Worm (Caenorhabditis elegans) whole organism, early embryonic: ENCODE measurements around the gene pap-2.

Source experiments
- B0310.2 ChIP-seq: sonication (generic microtip); optimal IDR thresholded peaks from 2 replicates; lab custom pipeline; 2016; ENCODE audit warnings: mild to moderate bottlenecking, missing genetic modification characterization, missing compliant biosample characterization
- F13C5.2 ChIP-seq: sonication (generic microtip); optimal IDR thresholded peaks from 2 replicates; lab custom pipeline; 2017; ENCODE audit warnings: mild to moderate bottlenecking, missing genetic modification characterization, inconsistent platforms, missing compliant biosample characterization
- aly-1 ChIP-seq: sonication (generic microtip); optimal IDR thresholded peaks from 2 replicates; lab custom pipeline; 2016; ENCODE audit warnings: missing genetic modification characterization, missing compliant biosample characterization
- ama-1 ChIP-seq: fragments of 150-350 bp; optimal IDR thresholded peaks from 2 replicates; lab custom pipeline; 2014
- ceh-13 ChIP-seq: fragments of 200-800 bp; sonication (Bioruptor generic); optimal IDR thresholded peaks from 2 replicates; lab custom pipeline; 2018; ENCODE audit warnings: mild to moderate bottlenecking, missing genetic modification characterization, missing compliant biosample characterization
- ceh-36 ChIP-seq: sonication (generic microtip); optimal IDR thresholded peaks from 2 replicates; lab custom pipeline; 2016; ENCODE audit warnings: missing genetic modification characterization, inconsistent platforms, missing compliant biosample characterization
- ets-7 ChIP-seq: sonication (generic microtip); optimal IDR thresholded peaks from 2 replicates; lab custom pipeline; 2016; ENCODE audit warnings: missing genotype, missing genetic modification characterization, missing compliant biosample characterization
- flt-1 ChIP-seq: fragments of 200-800 bp; sonication (Bioruptor generic); IDR thresholded peaks from 2 replicates; pipeline ENCODE4 v1.3.6; 2022; ENCODE audit warnings: missing genetic modification characterization, missing compliant biosample characterization
- hmbx-1 ChIP-seq: sonication (generic microtip); optimal IDR thresholded peaks from 2 replicates; lab custom pipeline; 2016; ENCODE audit warnings: mild to moderate bottlenecking, missing genetic modification characterization, missing compliant biosample characterization
- hmg-4 ChIP-seq: fragments of 200-800 bp; sonication (Bioruptor generic); optimal IDR thresholded peaks from 2 replicates; lab custom pipeline; 2018; ENCODE audit warnings: mild to moderate bottlenecking, missing genetic modification characterization, missing compliant biosample characterization
- hnd-1 ChIP-seq: sonication (generic microtip); optimal IDR thresholded peaks from 2 replicates; lab custom pipeline; 2016; ENCODE audit warnings: missing genetic modification characterization, missing compliant biosample characterization
- pes-1 ChIP-seq: fragments of 200-800 bp; sonication (Bioruptor generic); IDR thresholded peaks from 2 replicates; pipeline ENCODE4 v1.3.6; 2022; ENCODE audit warnings: missing genetic modification reagents, missing genetic modification characterization, missing compliant biosample characterization
- scrt-1 ChIP-seq: fragments of 200-800 bp; sonication (Bioruptor generic); IDR thresholded peaks from 2 replicates; pipeline ENCODE4 v1.3.6; 2022; ENCODE audit warnings: missing genetic modification characterization, missing compliant biosample characterization
- sea-1 ChIP-seq: fragments of 200-800 bp; sonication (Bioruptor generic); conservative IDR thresholded peaks from 2 replicates; pipeline ENCODE4 v1.3.6; 2022; ENCODE audit warnings: missing genetic modification characterization, missing compliant biosample characterization
- tbx-11 ChIP-seq: fragments of 200-800 bp; sonication (Bioruptor generic); IDR thresholded peaks from 2 replicates; pipeline ENCODE4 v1.3.6; 2022; ENCODE audit warnings: missing genetic modification characterization, missing compliant biosample characterization
- tbx-37 ChIP-seq: fragments of 200-800 bp; sonication (Bioruptor generic); conservative IDR thresholded peaks from 2 replicates; pipeline ENCODE4 v1.3.6; 2022; ENCODE audit warnings: missing genetic modification reagents, missing genetic modification characterization, missing compliant biosample characterization
- tra-4 ChIP-seq: sonication (generic microtip); optimal IDR thresholded peaks from 2 replicates; lab custom pipeline; 2017; ENCODE audit warnings: missing genetic modification characterization, missing compliant biosample characterization

pap-2 gene

DNA sequence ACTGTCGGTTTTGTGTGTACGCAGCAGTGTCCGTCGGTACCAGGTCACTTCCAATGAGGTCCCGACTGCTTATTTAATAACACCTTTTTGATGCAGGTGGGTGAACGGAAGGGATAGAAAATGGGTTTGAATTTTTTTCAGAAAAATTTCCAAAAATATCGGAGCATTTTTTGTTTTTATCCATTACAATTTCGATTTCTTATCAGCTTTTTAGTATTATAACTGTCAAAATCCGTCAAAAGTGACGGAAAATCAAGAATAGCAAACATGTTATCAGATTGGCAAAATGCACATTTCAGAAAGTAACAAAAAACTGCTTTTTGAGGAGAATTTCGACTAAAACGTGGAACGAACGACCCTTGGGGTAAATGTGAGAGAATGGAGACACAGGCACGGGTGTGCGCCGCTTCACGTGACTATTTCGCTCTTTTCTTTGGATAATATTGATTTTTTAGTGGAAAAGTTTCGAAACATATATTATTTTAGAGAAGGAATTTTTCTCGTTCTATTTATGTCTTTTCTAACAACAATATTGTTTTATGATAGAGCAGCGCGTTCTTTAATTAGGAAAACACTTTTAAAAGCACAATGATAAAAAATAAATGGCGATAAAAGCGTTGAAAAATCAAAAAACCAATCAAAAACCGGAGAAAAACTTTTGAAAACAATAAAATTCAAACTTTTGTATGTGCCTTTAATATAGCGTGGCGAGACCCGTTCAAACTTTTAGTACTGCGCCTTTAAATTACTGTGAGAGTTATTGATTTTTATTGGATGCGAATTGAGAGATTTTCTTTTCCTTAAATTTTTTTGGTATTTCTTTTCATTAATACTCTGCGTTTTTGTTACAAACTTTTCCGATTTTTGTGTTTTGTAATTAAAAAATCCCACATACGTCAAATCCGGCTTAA is 38.0 kb upstream of the pap-2 start, which contains the start of gene sqv-8:
Gene sqv-8, plus strand, starts transcription at position 51 of the 911 bp plus-strand sequence.
- TF ChIP-seq hnd-1 (tag; lab: Kevin White, UChicago), result no peak
- TF ChIP-seq F13C5.2, result no peak
- TF ChIP-seq tra-4 (tag; lab: Kevin White, UChicago), result no peak
- no peak for TF ChIP-seq scrt-1 (GFP tag; lab: Robert Waterston, UW)
- no peak for TF ChIP-seq B0310.2
- TF ChIP-seq flt-1, result no peak
- no peak for TF ChIP-seq ets-7 (tag; lab: Kevin White, UChicago)
- no peak for TF ChIP-seq tbx-11 (GFP tag; lab: Robert Waterston, UW)
- no peak for TF ChIP-seq hmbx-1 (tag; lab: Kevin White, UChicago)
- no peak for TF ChIP-seq hmg-4 (GFP tag; lab: Kevin White, UChicago)
- TF ChIP-seq ceh-13 (GFP tag; lab: Kevin White, UChicago), result no peak
- TF ChIP-seq pes-1, result no peak

DNA sequence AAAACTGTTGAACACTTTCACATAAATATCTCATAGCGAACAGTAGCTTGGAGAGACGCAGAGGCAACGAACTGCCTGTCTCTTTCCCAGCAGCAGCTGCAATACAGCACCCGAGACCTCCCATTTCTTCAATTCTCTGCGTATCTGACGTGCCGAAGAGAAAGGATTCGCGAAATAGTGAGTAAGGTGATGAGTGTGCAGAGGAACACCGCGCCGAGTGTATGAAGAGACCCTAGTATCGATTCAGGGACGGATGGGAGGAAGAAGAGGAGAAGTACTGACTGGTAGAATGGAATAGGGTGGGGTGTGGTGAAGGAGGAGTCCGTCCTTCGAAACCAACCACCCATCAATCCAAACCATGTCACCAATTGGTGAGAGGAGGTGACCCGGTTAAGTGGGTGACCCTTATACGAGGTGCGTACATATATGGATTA is 36.9 kb upstream of the pap-2 start:
- TF ChIP-seq ceh-36 (tag; lab: Kevin White, UChicago) (no peak), ceh-13 (GFP tag; lab: Kevin White, UChicago) (peak; percentile 4), hmg-4 (GFP tag; lab: Kevin White, UChicago) (peak; percentile 77), B0310.2 (no peak), flt-1 (no peak), sea-1 (GFP tag; lab: Robert Waterston, UW) (0 out of 2 replicates have a peak, but pooled peaks have one; percentile 33), F13C5.2 (peak; percentile 42), ets-7 (tag; lab: Kevin White, UChicago) (peak; percentile 7)

DNA sequence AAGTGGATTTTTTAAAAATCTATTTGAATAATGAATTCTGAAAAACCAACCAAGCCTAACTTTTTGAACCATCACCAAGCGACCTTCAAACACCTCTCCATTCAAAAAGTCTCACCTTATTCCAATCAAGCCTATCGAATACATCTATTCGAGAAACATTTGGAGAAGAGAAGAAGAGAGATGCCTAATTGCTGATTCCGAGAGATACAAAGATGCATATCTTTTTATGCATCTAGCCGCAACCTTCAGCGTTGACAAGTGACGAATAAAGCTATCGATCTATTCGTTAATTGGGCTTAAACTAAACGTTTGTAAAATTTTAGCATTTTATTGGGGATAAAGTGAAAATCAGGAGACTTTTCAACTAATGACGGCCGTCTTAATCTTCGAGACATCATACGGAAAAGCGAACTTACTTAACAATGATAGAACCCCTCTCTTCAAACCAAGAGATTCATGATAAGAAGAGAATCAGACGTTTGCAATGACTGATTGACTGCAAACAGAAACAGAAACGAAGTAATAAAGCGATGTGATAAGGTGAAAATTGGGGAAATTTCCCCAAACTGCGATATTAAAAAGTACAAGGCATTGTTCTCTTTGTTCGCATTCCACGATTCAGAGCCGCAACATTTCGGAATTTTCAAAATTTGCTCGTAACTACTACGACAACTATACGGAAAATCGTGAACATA is 35.9 kb upstream of the pap-2 start:
- TF ChIP-seq hmg-4 (GFP tag; lab: Kevin White, UChicago) (no peak), tbx-37 (GFP tag; lab: Robert Waterston, UW) (no peak), ceh-36 (tag; lab: Kevin White, UChicago) (no peak), B0310.2 (no peak), F13C5.2 (no peak), ets-7 (tag; lab: Kevin White, UChicago) (no peak), sea-1 (GFP tag; lab: Robert Waterston, UW) (no peak)

DNA sequence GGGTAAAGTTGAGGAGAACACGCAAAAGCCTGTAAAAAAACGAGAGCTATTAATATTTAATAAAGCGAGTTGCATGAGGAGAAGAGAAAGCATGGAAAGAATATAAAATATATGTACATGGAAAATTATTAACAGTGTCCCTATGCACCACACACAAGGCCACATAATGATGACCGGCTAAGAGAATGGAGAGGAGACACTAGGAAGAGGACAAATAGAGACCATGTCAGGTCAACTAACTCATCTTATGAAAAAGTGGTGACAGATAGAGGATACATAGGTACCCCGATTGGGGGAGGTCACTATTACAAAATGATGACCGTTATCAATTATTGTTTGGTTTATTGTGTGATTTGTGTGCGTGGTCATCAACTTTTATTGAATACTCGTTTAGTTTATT is 35.2 kb upstream of the pap-2 start, which contains the start of gene fzr-1:
Gene fzr-1, minus strand, starts transcription at position 29 of the 400 bp plus-strand sequence.
- no peak for TF ChIP-seq hmbx-1 (tag; lab: Kevin White, UChicago)
- TF ChIP-seq flt-1, result 0 out of 2 replicates have a peak, but pooled peaks have one; percentile 16
- TF ChIP-seq tbx-37 (GFP tag; lab: Robert Waterston, UW), result 0 out of 2 replicates have a peak, but pooled peaks have one; percentile 10
- no peak for TF ChIP-seq ceh-36 (tag; lab: Kevin White, UChicago)

- TF ChIP-seq B0310.2, result no peak
- TF ChIP-seq ceh-36 (tag; lab: Kevin White, UChicago), result no peak
- TF ChIP-seq hnd-1 (tag; lab: Kevin White, UChicago), result no peak
- no peak for TF ChIP-seq hmbx-1 (tag; lab: Kevin White, UChicago)
- TF ChIP-seq ama-1 (lab: Kevin White, UChicago), result no peak
- no peak for TF ChIP-seq F13C5.2
- no peak for TF ChIP-seq ceh-13 (GFP tag; lab: Kevin White, UChicago)
- TF ChIP-seq tbx-11 (GFP tag; lab: Robert Waterston, UW), result no peak
- TF ChIP-seq scrt-1 (GFP tag; lab: Robert Waterston, UW), result no peak
- TF ChIP-seq aly-1 (tag; lab: Kevin White, UChicago), result no peak
- no peak for TF ChIP-seq tra-4 (tag; lab: Kevin White, UChicago)
These were observed 27.1 kb upstream of the pap-2 start, which contains the start of gene ZK1307.7 for ce11 chrII:9636300-9636699. TSS of gene ZK1307.7 (plus strand) at chrII:9636600.

- TF ChIP-seq hnd-1 (tag; lab: Kevin White, UChicago), result no peak
- no peak for TF ChIP-seq ama-1 (lab: Kevin White, UChicago)
- no peak for TF ChIP-seq pes-1
- TF ChIP-seq ceh-13 (GFP tag; lab: Kevin White, UChicago), result no peak
- no peak for TF ChIP-seq flt-1
- TF ChIP-seq B0310.2, result no peak
- no peak for TF ChIP-seq ets-7 (tag; lab: Kevin White, UChicago)
- no peak for TF ChIP-seq sea-1 (GFP tag; lab: Robert Waterston, UW)
- TF ChIP-seq scrt-1 (GFP tag; lab: Robert Waterston, UW), result no peak
- no peak for TF ChIP-seq tbx-11 (GFP tag; lab: Robert Waterston, UW)
- TF ChIP-seq tra-4 (tag; lab: Kevin White, UChicago), result no peak
- TF ChIP-seq hmg-4 (GFP tag; lab: Kevin White, UChicago), result no peak
- no peak for TF ChIP-seq hmbx-1 (tag; lab: Kevin White, UChicago)
- TF ChIP-seq ceh-36 (tag; lab: Kevin White, UChicago), result no peak
These were observed 16.7 kb upstream of the pap-2 start for ce11 chrII:9625930-9626329.

- TF ChIP-seq scrt-1 (GFP tag; lab: Robert Waterston, UW), result no peak
- TF ChIP-seq hmg-4 (GFP tag; lab: Kevin White, UChicago), result no peak
- TF ChIP-seq hmbx-1 (tag; lab: Kevin White, UChicago), result no peak
These were observed 15.0 kb upstream of the pap-2 start, which contains the start of the genes dnj-20 and ZK1307.8 for ce11 chrII:9624110-9624695. TSS of gene dnj-20 (minus strand) at chrII:9624176. TSS of gene ZK1307.8 (plus strand) at chrII:9624613.
